Worm (Caenorhabditis elegans) whole organism, L4/young adult: ENCODE results near the gene C44C10.11.

Experiments used
- W03F9.2 ChIP-seq: fragments of 150-350 bp; optimal IDR thresholded peaks from 2 replicates; lab custom pipeline; 2014; ENCODE audit warnings: missing biosample characterization, missing genetic modification characterization
- him-1 ChIP-seq: sonication (generic microtip); optimal IDR thresholded peaks from 2 replicates; lab custom pipeline; 2016; ENCODE audit warnings: missing genotype, missing genetic modification reagents, missing genetic modification characterization, missing compliant biosample characterization

DNA sequence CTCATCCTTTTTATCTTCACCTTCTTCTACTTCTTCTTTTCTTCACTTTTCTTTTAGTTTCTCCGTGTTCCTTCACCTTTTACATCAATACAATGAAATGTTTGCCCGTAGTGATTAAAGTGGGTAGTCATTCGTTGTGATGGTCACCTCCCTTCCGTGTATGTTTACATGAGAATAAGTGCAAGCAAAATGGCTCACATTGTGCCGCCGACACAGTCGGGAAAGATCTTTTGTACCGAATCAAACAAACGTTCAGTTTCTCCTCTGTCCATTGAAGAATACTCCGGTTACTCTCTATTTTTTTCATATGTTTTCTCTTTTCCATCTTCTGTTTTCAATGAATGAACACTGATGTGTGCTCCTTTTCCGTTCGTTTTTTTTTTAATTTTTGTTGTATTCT lies 46.0 kb downstream of the C44C10.11 start:
- TF ChIP-seq W03F9.2 (tag; lab: Kevin White, UChicago) (no peak), him-1 (tag; lab: Kevin White, UChicago) (no peak)
